Worm (Caenorhabditis elegans) whole organism, L4 larva: ENCODE measurements around the gene clec-41.

Experiments used
- T20F7.1 ChIP-seq: fragments of 200-800 bp; sonication (Bioruptor generic); optimal IDR thresholded peaks from 2 replicates; lab custom pipeline; 2018; ENCODE audit warnings: mild to moderate bottlenecking, missing genetic modification characterization, missing compliant biosample characterization
- Y48G9A.11 ChIP-seq: fragments of 200-800 bp; sonication (Bioruptor generic); IDR thresholded peaks from 2 replicates; pipeline ENCODE4 v1.3.6; 2022; ENCODE audit warnings: missing genetic modification reagents, missing genetic modification characterization, missing compliant biosample characterization
- Y75B8A.6 ChIP-seq: fragments of 200-800 bp; sonication (Bioruptor generic); IDR thresholded peaks from 2 replicates; pipeline ENCODE4 v1.3.6; 2022; ENCODE audit warnings: missing genetic modification reagents, missing genetic modification characterization, missing compliant biosample characterization
- ZK337.2 ChIP-seq: fragments of 200-800 bp; sonication (Bioruptor generic); IDR thresholded peaks from 2 replicates; pipeline ENCODE4 v1.3.6; 2022; ENCODE audit warnings: missing genetic modification reagents, missing genetic modification characterization, missing compliant biosample characterization
- aha-1 ChIP-seq: fragments of 150-350 bp; peaks from one replicate; lab custom pipeline; 2014; ENCODE audit warnings: missing biosample characterization, missing genetic modification characterization
- ama-1 ChIP-seq: fragments of 150-350 bp; optimal IDR thresholded peaks from 2 replicates; lab custom pipeline; 2014; ENCODE audit warnings: inconsistent platforms, mixed read lengths
- ceh-20 ChIP-seq: fragments of 200-800 bp; sonication (Bioruptor generic); IDR thresholded peaks from 2 replicates; pipeline ENCODE4 v1.3.6; 2022; ENCODE audit warnings: missing genetic modification reagents, missing genetic modification characterization, missing compliant biosample characterization
- ceh-28 ChIP-seq: fragments of 150-350 bp; optimal IDR thresholded peaks from 2 replicates; lab custom pipeline; 2014; ENCODE audit warnings: missing biosample characterization, missing genetic modification reagents, missing genetic modification characterization
- ceh-82 ChIP-seq: sonication (generic microtip); optimal IDR thresholded peaks from 2 replicates; lab custom pipeline; 2017; ENCODE audit warnings: missing biosample characterization, missing genetic modification characterization
- cey-2 ChIP-seq: sonication (generic microtip); optimal IDR thresholded peaks from 3 replicates; lab custom pipeline; 2017; ENCODE audit warnings: missing genetic modification characterization, mild to moderate bottlenecking, missing compliant biosample characterization, antibody characterized with exemption, borderline replicate concordance; ENCODE audit not compliant: insufficient read depth
- ctbp-1 ChIP-seq: fragments of 200-800 bp; sonication (Bioruptor generic); IDR thresholded peaks from 2 replicates; pipeline ENCODE4 v1.3.6; 2022; ENCODE audit warnings: missing genetic modification reagents, missing genetic modification characterization, missing compliant biosample characterization
- daf-12 ChIP-seq: fragments of 150-350 bp; optimal IDR thresholded peaks from 2 replicates; lab custom pipeline; 2014; ENCODE audit warnings: missing biosample characterization, missing genetic modification reagents, missing genetic modification characterization
- daf-16 ChIP-seq, 3 experiments: sonication (generic microtip); optimal IDR thresholded peaks; 2 replicates each; lab custom pipeline; 2016 to 2017; ENCODE audit warnings: missing genetic modification characterization in 3 of 3, missing genetic modification reagents in 3 of 3, mild to moderate bottlenecking in 2 of 3, missing compliant biosample characterization in 2 of 3, missing biosample characterization in 1 of 3, moderate library complexity in 1 of 3
- daf-19 ChIP-seq: fragments of 200-800 bp; sonication (Bioruptor generic); conservative IDR thresholded peaks from 2 replicates; pipeline ENCODE4 v1.3.6; 2022; ENCODE audit warnings: missing genetic modification characterization, missing compliant biosample characterization
- duxl-1 ChIP-seq: sonication (generic microtip); optimal IDR thresholded peaks from 2 replicates; lab custom pipeline; 2016; ENCODE audit warnings: mild to moderate bottlenecking, missing genetic modification characterization, moderate library complexity, missing compliant biosample characterization; ENCODE audit not compliant: poor library complexity
- fkh-10 ChIP-seq: fragments of 150-350 bp; optimal IDR thresholded peaks from 2 replicates; lab custom pipeline; 2014; ENCODE audit warnings: missing biosample characterization, missing genetic modification reagents, missing genetic modification characterization
- fos-1 ChIP-seq: fragments of 150-350 bp; optimal IDR thresholded peaks from 2 replicates; lab custom pipeline; 2014; ENCODE audit warnings: missing biosample characterization, missing genetic modification characterization
- hlh-11 ChIP-seq: fragments of 200-800 bp; sonication (Bioruptor generic); optimal IDR thresholded peaks from 2 replicates; lab custom pipeline; 2018; ENCODE audit warnings: mild to moderate bottlenecking, missing genetic modification characterization, missing compliant biosample characterization
- hmg-1.1 ChIP-seq: fragments of 200-800 bp; sonication (Bioruptor generic); IDR thresholded peaks from 2 replicates; pipeline ENCODE4 v1.3.6; 2022; ENCODE audit warnings: missing genetic modification reagents, missing genetic modification characterization, missing compliant biosample characterization
- lin-13 ChIP-seq: fragments of 150-350 bp; optimal IDR thresholded peaks from 2 replicates; lab custom pipeline; 2014; ENCODE audit warnings: missing biosample characterization, missing genetic modification reagents, missing genetic modification characterization
- lin-29 ChIP-seq: fragments of 200-800 bp; sonication (Bioruptor generic); IDR thresholded peaks from 2 replicates; pipeline ENCODE4 v1.3.6; 2022; ENCODE audit warnings: missing genetic modification reagents, missing genetic modification characterization, missing compliant biosample characterization
- lin-38 ChIP-seq: fragments of 200-800 bp; sonication (Bioruptor generic); IDR thresholded peaks from 2 replicates; pipeline ENCODE4 v1.3.6; 2022; ENCODE audit warnings: missing genetic modification reagents, missing genetic modification characterization, missing compliant biosample characterization
- lsy-2 ChIP-seq, 2 experiments: fragments of 150-350 bp in 1 of 2; sonication (generic microtip) in 1 of 2; optimal IDR thresholded peaks; 2 replicates each; lab custom pipeline; 2014 to 2017; ENCODE audit warnings: missing biosample characterization in 2 of 2, missing genetic modification characterization in 2 of 2
- mes-2 ChIP-seq: sonication (generic microtip); optimal IDR thresholded peaks from 2 replicates; lab custom pipeline; 2016; ENCODE audit warnings: missing genotype, mild to moderate bottlenecking, missing genetic modification characterization, missing compliant biosample characterization; ENCODE audit not compliant: poor library complexity, severe bottlenecking
- mxl-2 ChIP-seq: fragments of 200-800 bp; sonication (Bioruptor generic); conservative IDR thresholded peaks from 2 replicates; pipeline ENCODE4 v1.3.6; 2022; ENCODE audit warnings: missing genetic modification reagents, missing genetic modification characterization, missing compliant biosample characterization
- nhr-10 ChIP-seq: fragments of 150-350 bp; optimal IDR thresholded peaks from 2 replicates; lab custom pipeline; 2014; ENCODE audit warnings: missing biosample characterization, missing genetic modification characterization
- nhr-11 ChIP-seq: fragments of 150-350 bp; optimal IDR thresholded peaks from 2 replicates; lab custom pipeline; 2014; ENCODE audit warnings: missing biosample characterization, missing genetic modification characterization
- nhr-111 ChIP-seq: fragments of 200-800 bp; sonication (Bioruptor generic); optimal IDR thresholded peaks from 2 replicates; lab custom pipeline; 2018; ENCODE audit warnings: mild to moderate bottlenecking, missing genetic modification characterization, missing compliant biosample characterization
- nhr-237 ChIP-seq: sonication (generic microtip); optimal IDR thresholded peaks from 2 replicates; lab custom pipeline; 2017; ENCODE audit warnings: missing biosample characterization, missing genetic modification characterization
- nhr-48 ChIP-seq: sonication (generic microtip); optimal IDR thresholded peaks from 2 replicates; lab custom pipeline; 2016; ENCODE audit warnings: mild to moderate bottlenecking, missing genetic modification characterization, missing compliant biosample characterization
- nhr-6 ChIP-seq: fragments of 150-350 bp; optimal IDR thresholded peaks from 2 replicates; lab custom pipeline; 2014; ENCODE audit warnings: missing biosample characterization, missing genetic modification characterization
- nhr-76 ChIP-seq: fragments of 150-350 bp; optimal IDR thresholded peaks from 2 replicates; lab custom pipeline; 2014; ENCODE audit warnings: missing biosample characterization, missing genetic modification characterization
- nhr-77 ChIP-seq: fragments of 150-350 bp; optimal IDR thresholded peaks from 2 replicates; lab custom pipeline; 2014; ENCODE audit warnings: missing biosample characterization, missing genetic modification characterization
- pha-4 ChIP-seq, 2 experiments: fragments of 150-350 bp in 1 of 2; fragments of 200-800 bp in 1 of 2; sonication (Bioruptor generic) in 1 of 2; IDR thresholded peaks in 1 of 2; optimal IDR thresholded peaks in 1 of 2; 2 replicates each; pipeline versions ENCODE4 v1.3.6 to Lab custom; 2014 to 2022; ENCODE audit warnings: missing genetic modification characterization in 2 of 2, missing genetic modification reagents in 2 of 2, missing biosample characterization in 1 of 2, missing compliant biosample characterization in 1 of 2
- rbr-2 ChIP-seq: sonication (generic microtip); optimal IDR thresholded peaks from 2 replicates; lab custom pipeline; 2016; ENCODE audit warnings: missing genotype, missing genetic modification characterization, missing compliant biosample characterization
- snpc-1.2 ChIP-seq: fragments of 200-800 bp; sonication (Bioruptor generic); IDR thresholded peaks from 2 replicates; pipeline ENCODE4 v1.3.6; 2022; ENCODE audit warnings: missing genetic modification reagents, missing genetic modification characterization, missing compliant biosample characterization
- spr-1 ChIP-seq: sonication (generic microtip); optimal IDR thresholded peaks from 2 replicates; lab custom pipeline; 2016; ENCODE audit warnings: mild to moderate bottlenecking, missing genetic modification characterization, missing compliant biosample characterization
- spr-3 ChIP-seq: fragments of 200-800 bp; sonication (Bioruptor generic); optimal IDR thresholded peaks from 2 replicates; lab custom pipeline; 2018; ENCODE audit warnings: mild to moderate bottlenecking, missing genetic modification characterization, missing compliant biosample characterization
- tag-97 ChIP-seq: fragments of 200-800 bp; sonication (Bioruptor generic); IDR thresholded peaks from 2 replicates; pipeline ENCODE4 v1.3.6; 2022; ENCODE audit warnings: missing genetic modification characterization, missing compliant biosample characterization
- unc-62 ChIP-seq, 3 experiments: fragments of 150-350 bp in 1 of 3; sonication (generic microtip); optimal IDR thresholded peaks in 2 of 3; peaks in 1 of 3; 1 replicate in 1 of 3; 2 replicates in 2 of 3; lab custom pipeline; 2014 to 2017; ENCODE audit warnings: missing biosample characterization in 3 of 3, missing genetic modification characterization in 3 of 3, missing genetic modification reagents in 3 of 3, missing genotype in 1 of 3
- vab-7 ChIP-seq: fragments of 200-800 bp; sonication (Bioruptor generic); IDR thresholded peaks from 2 replicates; pipeline ENCODE4 v1.3.6; 2022; ENCODE audit warnings: missing genetic modification reagents, missing genetic modification characterization, missing compliant biosample characterization
- zip-11 ChIP-seq: fragments of 200-800 bp; sonication (Bioruptor generic); IDR thresholded peaks from 2 replicates; pipeline ENCODE4 v1.3.6; 2022; ENCODE audit warnings: missing genetic modification characterization, missing compliant biosample characterization

clec-41 gene

DNA sequence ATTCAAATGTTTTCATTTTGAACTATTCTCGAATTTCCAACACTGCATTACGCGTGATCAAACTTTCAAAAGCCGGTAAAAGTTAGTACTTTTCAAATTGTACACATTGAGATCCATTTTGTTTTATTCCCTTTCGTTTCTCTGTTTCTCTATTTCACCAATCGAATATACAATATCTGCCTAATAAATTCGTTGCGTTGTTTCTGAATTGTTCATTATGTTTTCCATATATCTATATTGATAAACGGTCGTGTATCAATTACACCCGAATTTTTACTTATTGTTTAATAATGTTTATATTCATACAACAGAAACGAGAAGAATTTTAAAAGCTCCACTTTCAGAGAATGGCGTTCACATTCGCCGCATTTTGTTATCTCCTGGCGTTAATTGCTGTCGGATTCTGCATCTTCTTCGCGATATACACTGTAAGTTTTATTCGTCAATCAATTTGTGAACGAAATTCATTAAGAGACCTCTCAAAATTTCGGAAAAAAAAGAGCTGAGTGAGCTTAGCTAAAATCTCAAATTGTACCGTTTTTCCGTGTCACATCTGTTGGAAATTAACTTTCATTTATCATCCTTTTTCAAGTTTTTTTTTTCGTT lies 42.2 kb upstream of the clec-41 start, which contains the start of gene cni-1:
Gene cni-1, plus strand, starts transcription at position 345 of the 606 bp plus-strand sequence.
- TF ChIP-seq Y75B8A.6 (GFP tag; lab: Robert Waterston, UW) (no peak), T20F7.1 (no peak), snpc-1.2 (GFP tag; lab: Robert Waterston, UW) (no peak), unc-62 (GFP tag; optimal IDR thresholded peaks at IDR 0.05 in 1 of 2; lab: Kevin White, UChicago) (peak in 1 of 2 experiments; percentile 95), unc-62 (tag; optimal IDR thresholded peaks at IDR 0.05; lab: Kevin White, UChicago) (no peak), nhr-48 (tag; lab: Kevin White, UChicago) (no peak), ceh-82 (tag; lab: Kevin White, UChicago) (no peak), ama-1 (peak; percentile 52)

- TF ChIP-seq aha-1 (tag; lab: Kevin White, UChicago) (peak; percentile 17), nhr-76 (tag; lab: Kevin White, UChicago) (no peak), unc-62 (GFP tag; optimal IDR thresholded peaks at IDR 0.05 in 1 of 2; lab: Kevin White, UChicago) (peak in 1 of 2 experiments; percentile 96), unc-62 (tag; optimal IDR thresholded peaks at IDR 0.05; lab: Kevin White, UChicago) (no peak), ceh-28 (no peak), nhr-10 (no peak), lin-29 (GFP tag; lab: Robert Waterston, UW) (no peak), daf-19 (GFP tag; lab: Robert Waterston, UW) (no peak), fos-1 (tag; lab: Kevin White, UChicago) (no peak), ceh-20 (GFP tag; lab: Robert Waterston, UW) (no peak), pha-4 (GFP tag; IDR thresholded peaks at IDR 0.05; lab: Robert Waterston, UW) (no peak), pha-4 (tag; optimal IDR thresholded peaks at IDR 0.05; lab: Kevin White, UChicago) (no peak), ctbp-1 (GFP tag; lab: Robert Waterston, UW) (no peak), zip-11 (GFP tag; lab: Robert Waterston, UW) (no peak), mxl-2 (GFP tag; lab: Robert Waterston, UW) (no peak), duxl-1 (tag; lab: Kevin White, UChicago) (no peak), hmg-1.1 (GFP tag; lab: Robert Waterston, UW) (no peak), fkh-10 (no peak), tag-97 (GFP tag; lab: Robert Waterston, UW) (no peak)
These were observed 38.9 kb upstream of the clec-41 start for ce11 chrV:13176814-13177213.

- no peak for TF ChIP-seq nhr-48 (tag; lab: Kevin White, UChicago)
- TF ChIP-seq lsy-2 (tag; optimal IDR thresholded peaks at IDR 0.05; lab: Kevin White, UChicago): no peak
- TF ChIP-seq aha-1 (tag; lab: Kevin White, UChicago): peak; percentile 30
- TF ChIP-seq daf-16 (GFP tag; optimal IDR thresholded peaks at IDR 0.05; lab: Kevin White, UChicago): no peak
- peak; percentile 36 for TF ChIP-seq daf-16 (tag; optimal IDR thresholded peaks at IDR 0.05; lab: Kevin White, UChicago)
- TF ChIP-seq daf-12: no peak
- TF ChIP-seq lin-13 (GFP tag; lab: Kevin White, UChicago): no peak
- TF ChIP-seq hlh-11 (tag; lab: Kevin White, UChicago): peak; percentile 32
- no peak for TF ChIP-seq ZK337.2 (GFP tag; lab: Robert Waterston, UW)
- no peak for TF ChIP-seq Y48G9A.11 (GFP tag; lab: Robert Waterston, UW)
- no peak for TF ChIP-seq spr-3 (GFP tag; lab: Kevin White, UChicago)
- TF ChIP-seq vab-7: no peak
- TF ChIP-seq nhr-6 (tag; lab: Kevin White, UChicago): peak; percentile 53
- no peak for TF ChIP-seq nhr-237 (tag; lab: Kevin White, UChicago)
- peak; percentile 7 for TF ChIP-seq rbr-2 (tag; lab: Kevin White, UChicago)
- no peak for TF ChIP-seq snpc-1.2 (GFP tag; lab: Robert Waterston, UW)
- 0 out of 2 replicates have a peak, but pooled peaks have one; percentile 22 for TF ChIP-seq daf-19 (GFP tag; lab: Robert Waterston, UW)
- no peak for TF ChIP-seq nhr-77 (tag; lab: Kevin White, UChicago)
- TF ChIP-seq fos-1 (tag; lab: Kevin White, UChicago): no peak
- no peak for TF ChIP-seq ctbp-1 (GFP tag; lab: Robert Waterston, UW)
- peak; percentile 37 for TF ChIP-seq duxl-1 (tag; lab: Kevin White, UChicago)
- peak; percentile 34 for TF ChIP-seq lin-38
- no peak for TF ChIP-seq nhr-111
- TF ChIP-seq spr-1 (tag; lab: Kevin White, UChicago): no peak
- TF ChIP-seq nhr-11 (tag; lab: Kevin White, UChicago): no peak
- no peak for TF ChIP-seq ceh-82 (tag; lab: Kevin White, UChicago)
- no peak for TF ChIP-seq cey-2
- TF ChIP-seq mes-2: peak; percentile 88
- no peak for TF ChIP-seq unc-62 (GFP tag; optimal IDR thresholded peaks at IDR 0.05 in 1 of 2; lab: Kevin White, UChicago)
- TF ChIP-seq unc-62 (tag; optimal IDR thresholded peaks at IDR 0.05; lab: Kevin White, UChicago): no peak
These were observed 38.3 kb upstream of the clec-41 start, which contains the start of gene him-17 for ce11 chrV:13176117-13176753. him-17 (plus strand) TSS chrV:13176711.
